Worm (Caenorhabditis elegans) whole organism, L2 larva: ENCODE measurements around the gene ncl-1.

Source experiments
- R02D3.7 ChIP-seq: fragments of 150-350 bp; optimal IDR thresholded peaks from 2 replicates; lab custom pipeline; 2014; ENCODE audit warnings: missing biosample characterization, missing genetic modification characterization
- ama-1 ChIP-seq: fragments of 150-350 bp; optimal IDR thresholded peaks from 2 replicates; lab custom pipeline; 2018; ENCODE audit warnings: inconsistent platforms
- egl-27 ChIP-seq: sonication (generic microtip); optimal IDR thresholded peaks from 3 replicates; lab custom pipeline; 2017; ENCODE audit warnings: missing biosample characterization, missing genetic modification reagents, missing genetic modification characterization
- elt-1 ChIP-seq: fragments of 150-350 bp; optimal IDR thresholded peaks from 2 replicates; lab custom pipeline; 2014; ENCODE audit warnings: missing biosample characterization, missing genetic modification characterization
- nhr-11 ChIP-seq: fragments of 150-350 bp; optimal IDR thresholded peaks from 2 replicates; lab custom pipeline; 2014; ENCODE audit warnings: missing biosample characterization, missing genetic modification characterization
- snpc-4 ChIP-seq: fragments of 150-350 bp; optimal IDR thresholded peaks from 2 replicates; lab custom pipeline; 2014; ENCODE audit warnings: missing biosample characterization, missing genetic modification characterization

DNA sequence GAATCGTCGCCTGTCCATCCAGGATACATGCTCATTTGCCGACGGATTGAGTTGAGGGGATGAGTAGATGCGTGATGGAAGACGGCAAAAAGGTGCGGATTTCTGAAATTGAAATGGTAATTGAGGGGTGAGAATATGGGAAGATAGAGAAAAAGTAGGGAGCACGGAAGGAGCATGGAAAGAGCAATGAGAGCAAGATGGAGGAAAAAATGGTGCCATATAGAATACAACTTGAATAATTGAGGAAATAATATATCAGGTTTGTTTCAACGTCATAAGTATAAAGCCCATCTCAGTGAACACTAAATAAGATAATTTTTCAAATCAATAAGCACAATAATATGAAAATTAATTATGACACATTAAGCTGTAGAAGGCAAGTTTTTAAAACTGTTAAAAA is 63.8 kb downstream of the ncl-1 start, which contains the start of gene mab-5:
- TF ChIP-seq R02D3.7 (tag; lab: Kevin White, UChicago): no peak
- no peak for TF ChIP-seq snpc-4 (tag; lab: Kevin White, UChicago)
- no peak for TF ChIP-seq ama-1
- no peak for TF ChIP-seq egl-27
- no peak for TF ChIP-seq elt-1 (tag; lab: Kevin White, UChicago)
- no peak for TF ChIP-seq nhr-11 (tag; lab: Kevin White, UChicago)
